Worm (Caenorhabditis elegans): ENCODE data around the gene F16F9.4.

- TF ChIP-seq ttx-3 (tag; optimal IDR thresholded peaks at IDR 0.05) (no peak), elt-2 (tag; optimal IDR thresholded peaks at IDR 0.05) (no peak), pha-4 (tag; optimal IDR thresholded peaks at IDR 0.05) (no peak), nhr-11 (tag; optimal IDR thresholded peaks at IDR 0.05) (no peak), dve-1 (tag; optimal IDR thresholded peaks at IDR 0.05) (no peak), unc-55 (GFP tag; optimal IDR thresholded peaks at IDR 0.05) (no peak)
Measured at ce11 chrX:8444922-8445321, 18.2 kb downstream of the F16F9.4 start.
